Fruit fly (Drosophila melanogaster) whole organism, embryonic: Measurements from ENCODE around the gene CG4577.

ENCODE experiments used
- CG11085 ChIP-seq: fragments of 200-800 bp; sonication (Bioruptor generic); IDR thresholded peaks from 2 replicates; pipeline ENCODE4 v1.3.6; 2022; ENCODE audit warnings: missing biosample characterization, missing genetic modification characterization
- CG13287 ChIP-seq: fragments of 200-800 bp; sonication (Bioruptor generic); IDR thresholded peaks from 2 replicates; pipeline ENCODE4 v1.3.6; 2022; ENCODE audit warnings: missing biosample characterization, missing genetic modification characterization; ENCODE audit not compliant: partially characterized antibody
- Dp ChIP-seq: fragments of 200-800 bp; sonication (Bioruptor generic); optimal IDR thresholded peaks from 2 replicates; lab custom pipeline; 2018; ENCODE audit warnings: missing biosample characterization, mild to moderate bottlenecking, missing genetic modification characterization, moderate library complexity
- br ChIP-seq: fragments of >200 bp; optimal IDR thresholded peaks from 2 replicates; lab custom pipeline; 2017
- cad ChIP-seq: fragments of >200 bp; optimal IDR thresholded peaks from 2 replicates; lab custom pipeline; 2017; ENCODE audit warnings: missing biosample characterization, missing genetic modification characterization
- ci ChIP-seq: fragments of 200-800 bp; sonication (Bioruptor generic); IDR thresholded peaks from 3 replicates; pipeline ENCODE4 v1.3.6; 2022; ENCODE audit warnings: missing biosample characterization, missing genetic modification characterization
- lola ChIP-seq, 3 experiments: fragments of >200 bp in 2 of 3; fragments of 200-800 bp in 1 of 3; sonication (Bioruptor generic) in 1 of 3; optimal IDR thresholded peaks; 2 replicates each; lab custom pipeline; 2017 to 2019; ENCODE audit warnings: missing biosample characterization in 3 of 3, missing genetic modification characterization in 3 of 3, mild to moderate bottlenecking in 1 of 3, moderate library complexity in 1 of 3

DNA sequence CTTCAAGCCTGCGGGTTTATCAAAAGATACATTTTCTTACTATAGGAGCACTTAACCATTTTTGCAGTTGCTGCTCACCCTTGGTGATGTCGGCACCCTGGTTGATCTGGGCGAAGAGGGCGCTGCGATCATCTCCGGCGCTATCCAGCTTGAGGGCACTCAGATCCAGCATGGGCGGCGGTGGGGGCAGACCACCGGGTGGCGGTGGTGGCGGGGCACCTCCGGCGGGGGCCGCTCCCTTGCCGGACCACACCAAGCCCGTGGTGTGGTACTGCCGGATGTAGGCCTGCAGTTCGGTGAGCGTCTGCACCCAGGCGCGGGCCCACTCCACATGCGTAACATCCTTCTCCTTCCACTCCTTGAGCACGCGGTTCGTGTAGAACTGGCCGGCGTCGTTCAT is 18.2 kb downstream of the CG4577 start:
- TF ChIP-seq lola (GFP tag; optimal IDR thresholded peaks at IDR 0.05; lab: Kevin White, UChicago) (no peak), Dp (GFP tag; lab: Kevin White, UChicago) (no peak), cad (GFP tag; lab: Kevin White, UChicago) (no peak), CG11085 (no peak), CG13287 (GFP tag; lab: Robert Waterston, UW) (no peak), ci (GFP tag; lab: Robert Waterston, UW) (no peak), br (lab: Kevin White, UChicago) (no peak)
